Worm (Caenorhabditis elegans) whole organism, L4 larva: Measurements from ENCODE around the gene F38H4.6.
A peak's percentile ranks its signal among the peaks of the same experiment; 100 is the strongest.

Source experiments
- F37D6.2 ChIP-seq: sonication (generic microtip); optimal IDR thresholded peaks from 2 replicates; lab custom pipeline; 2016; ENCODE audit warnings: mild to moderate bottlenecking, missing genetic modification characterization, missing compliant biosample characterization
- T20F7.1 ChIP-seq: fragments of 200-800 bp; sonication (Bioruptor generic); optimal IDR thresholded peaks from 2 replicates; lab custom pipeline; 2018; ENCODE audit warnings: mild to moderate bottlenecking, missing genetic modification characterization, missing compliant biosample characterization
- Y105C5A.15 ChIP-seq: fragments of 200-800 bp; sonication (Bioruptor generic); IDR thresholded peaks from 2 replicates; pipeline ENCODE4 v1.3.6; 2022; ENCODE audit warnings: missing genetic modification characterization, missing compliant biosample characterization
- ZK337.2 ChIP-seq: fragments of 200-800 bp; sonication (Bioruptor generic); IDR thresholded peaks from 2 replicates; pipeline ENCODE4 v1.3.6; 2022; ENCODE audit warnings: missing genetic modification reagents, missing genetic modification characterization, missing compliant biosample characterization
- ZK546.5 ChIP-seq, 2 experiments: sonication (generic microtip); optimal IDR thresholded peaks; 2 replicates each; lab custom pipeline; 2017; ENCODE audit warnings: missing biosample characterization in 2 of 2, missing genetic modification characterization in 2 of 2
- aha-1 ChIP-seq: fragments of 150-350 bp; peaks from one replicate; lab custom pipeline; 2014; ENCODE audit warnings: missing biosample characterization, missing genetic modification characterization
- ceh-20 ChIP-seq: fragments of 200-800 bp; sonication (Bioruptor generic); IDR thresholded peaks from 2 replicates; pipeline ENCODE4 v1.3.6; 2022; ENCODE audit warnings: missing genetic modification reagents, missing genetic modification characterization, missing compliant biosample characterization
- ceh-62 ChIP-seq: sonication (generic microtip); optimal IDR thresholded peaks from 2 replicates; lab custom pipeline; 2017; ENCODE audit warnings: missing biosample characterization, missing genetic modification characterization
- ces-1 ChIP-seq: fragments of 150-350 bp; sonication (generic microtip); optimal IDR thresholded peaks from 4 replicates; lab custom pipeline; 2014; ENCODE audit warnings: missing biosample characterization, missing genetic modification reagents, missing genetic modification characterization
- cey-2 ChIP-seq: sonication (generic microtip); optimal IDR thresholded peaks from 3 replicates; lab custom pipeline; 2017; ENCODE audit warnings: missing genetic modification characterization, mild to moderate bottlenecking, missing compliant biosample characterization, antibody characterized with exemption, borderline replicate concordance; ENCODE audit not compliant: insufficient read depth
- ctbp-1 ChIP-seq: fragments of 200-800 bp; sonication (Bioruptor generic); IDR thresholded peaks from 2 replicates; pipeline ENCODE4 v1.3.6; 2022; ENCODE audit warnings: missing genetic modification reagents, missing genetic modification characterization, missing compliant biosample characterization
- daf-16 ChIP-seq, 3 experiments: sonication (generic microtip); optimal IDR thresholded peaks; 2 replicates each; lab custom pipeline; 2016 to 2017; ENCODE audit warnings: missing genetic modification characterization in 3 of 3, missing genetic modification reagents in 3 of 3, mild to moderate bottlenecking in 2 of 3, missing compliant biosample characterization in 2 of 3, missing biosample characterization in 1 of 3, moderate library complexity in 1 of 3
- daf-8 ChIP-seq: fragments of 200-800 bp; sonication (Bioruptor generic); IDR thresholded peaks from 2 replicates; pipeline ENCODE4 v1.3.6; 2022; ENCODE audit warnings: missing genetic modification characterization, missing compliant biosample characterization
- dmd-6 ChIP-seq: fragments of 200-800 bp; sonication (Bioruptor generic); IDR thresholded peaks from 2 replicates; pipeline ENCODE4 v1.3.6; 2022; ENCODE audit warnings: missing genetic modification reagents, missing genetic modification characterization, missing compliant biosample characterization
- dpl-1 ChIP-seq: fragments of 150-350 bp; optimal IDR thresholded peaks from 2 replicates; lab custom pipeline; 2014; ENCODE audit warnings: missing biosample characterization, missing genetic modification reagents, missing genetic modification characterization
- duxl-1 ChIP-seq: sonication (generic microtip); optimal IDR thresholded peaks from 2 replicates; lab custom pipeline; 2016; ENCODE audit warnings: mild to moderate bottlenecking, missing genetic modification characterization, moderate library complexity, missing compliant biosample characterization; ENCODE audit not compliant: poor library complexity
- dve-1 ChIP-seq: sonication (generic microtip); optimal IDR thresholded peaks from 2 replicates; lab custom pipeline; 2017; ENCODE audit warnings: antibody characterized with exemption, mild to moderate bottlenecking, missing genetic modification characterization, missing compliant biosample characterization; ENCODE audit not compliant: insufficient read depth
- egl-43 ChIP-seq: fragments of 200-800 bp; sonication (Bioruptor generic); IDR thresholded peaks from 2 replicates; pipeline ENCODE4 v1.3.6; 2022; ENCODE audit warnings: missing genetic modification reagents, missing genetic modification characterization, missing compliant biosample characterization
- fkh-10 ChIP-seq: fragments of 150-350 bp; optimal IDR thresholded peaks from 2 replicates; lab custom pipeline; 2014; ENCODE audit warnings: missing biosample characterization, missing genetic modification reagents, missing genetic modification characterization
- hif-1 ChIP-seq, 2 experiments: sonication (generic microtip); optimal IDR thresholded peaks; 2 replicates each; lab custom pipeline; 2016 to 2017; ENCODE audit warnings: missing compliant biosample characterization in 2 of 2, missing genetic modification characterization in 2 of 2, missing genetic modification reagents in 2 of 2, missing genotype in 2 of 2, mild to moderate bottlenecking in 1 of 2
- hlh-11 ChIP-seq: fragments of 200-800 bp; sonication (Bioruptor generic); optimal IDR thresholded peaks from 2 replicates; lab custom pipeline; 2018; ENCODE audit warnings: mild to moderate bottlenecking, missing genetic modification characterization, missing compliant biosample characterization
- hlh-30 ChIP-seq: sonication (generic microtip); optimal IDR thresholded peaks from 2 replicates; lab custom pipeline; 2017; ENCODE audit warnings: antibody characterized with exemption, mild to moderate bottlenecking, missing genetic modification characterization, missing compliant biosample characterization; ENCODE audit not compliant: insufficient read depth
- hmg-1.1 ChIP-seq: fragments of 200-800 bp; sonication (Bioruptor generic); IDR thresholded peaks from 2 replicates; pipeline ENCODE4 v1.3.6; 2022; ENCODE audit warnings: missing genetic modification reagents, missing genetic modification characterization, missing compliant biosample characterization
- lin-15B ChIP-seq: fragments of 150-350 bp; sonication (generic microtip); optimal IDR thresholded peaks from 3 replicates; lab custom pipeline; 2014; ENCODE audit warnings: missing biosample characterization, missing genetic modification characterization
- lin-38 ChIP-seq: fragments of 200-800 bp; sonication (Bioruptor generic); IDR thresholded peaks from 2 replicates; pipeline ENCODE4 v1.3.6; 2022; ENCODE audit warnings: missing genetic modification reagents, missing genetic modification characterization, missing compliant biosample characterization
- lir-3 ChIP-seq: sonication (generic microtip); optimal IDR thresholded peaks from 2 replicates; lab custom pipeline; 2016; ENCODE audit warnings: mild to moderate bottlenecking, missing genetic modification characterization, missing compliant biosample characterization
- lsy-2 ChIP-seq, 2 experiments: fragments of 150-350 bp in 1 of 2; sonication (generic microtip) in 1 of 2; optimal IDR thresholded peaks; 2 replicates each; lab custom pipeline; 2014 to 2017; ENCODE audit warnings: missing biosample characterization in 2 of 2, missing genetic modification characterization in 2 of 2
- mdl-1 ChIP-seq, 2 experiments: fragments of 150-350 bp in 1 of 2; sonication (generic microtip) in 1 of 2; optimal IDR thresholded peaks; 2 replicates each; lab custom pipeline; 2014 to 2017; ENCODE audit warnings: missing biosample characterization in 2 of 2, missing genetic modification characterization in 2 of 2
- mdt-29 ChIP-seq: fragments of 200-800 bp; sonication (Bioruptor generic); IDR thresholded peaks from 2 replicates; pipeline ENCODE4 v1.3.6; 2022; ENCODE audit warnings: missing genetic modification reagents, missing genetic modification characterization, missing compliant biosample characterization
- mep-1 ChIP-seq: fragments of 150-350 bp; sonication (generic microtip); optimal IDR thresholded peaks from 3 replicates; lab custom pipeline; 2014; ENCODE audit warnings: missing biosample characterization, missing genetic modification characterization
- mes-2 ChIP-seq: sonication (generic microtip); optimal IDR thresholded peaks from 2 replicates; lab custom pipeline; 2016; ENCODE audit warnings: missing genotype, mild to moderate bottlenecking, missing genetic modification characterization, missing compliant biosample characterization; ENCODE audit not compliant: poor library complexity, severe bottlenecking
- mxl-3 ChIP-seq: fragments of 200-800 bp; sonication (Bioruptor generic); optimal IDR thresholded peaks from 2 replicates; lab custom pipeline; 2018; ENCODE audit warnings: mild to moderate bottlenecking, missing genetic modification characterization, missing compliant biosample characterization
- nhr-10 ChIP-seq: fragments of 150-350 bp; optimal IDR thresholded peaks from 2 replicates; lab custom pipeline; 2014; ENCODE audit warnings: missing biosample characterization, missing genetic modification characterization
- nhr-102 ChIP-seq: sonication (generic microtip); optimal IDR thresholded peaks from 2 replicates; lab custom pipeline; 2016; ENCODE audit warnings: mild to moderate bottlenecking, missing genetic modification characterization, moderate library complexity, missing compliant biosample characterization
- nhr-11 ChIP-seq: fragments of 150-350 bp; optimal IDR thresholded peaks from 2 replicates; lab custom pipeline; 2014; ENCODE audit warnings: missing biosample characterization, missing genetic modification characterization
- nhr-25 ChIP-seq: sonication (generic microtip); optimal IDR thresholded peaks from 2 replicates; lab custom pipeline; 2017; ENCODE audit warnings: missing genetic modification characterization, mild to moderate bottlenecking, missing compliant biosample characterization, antibody characterized with exemption, moderate library complexity, borderline replicate concordance; ENCODE audit not compliant: insufficient read depth
- nhr-28 ChIP-seq: fragments of 150-350 bp; optimal IDR thresholded peaks from 2 replicates; lab custom pipeline; 2014; ENCODE audit warnings: missing biosample characterization, missing genetic modification characterization
- nhr-48 ChIP-seq: sonication (generic microtip); optimal IDR thresholded peaks from 2 replicates; lab custom pipeline; 2016; ENCODE audit warnings: mild to moderate bottlenecking, missing genetic modification characterization, missing compliant biosample characterization
- nhr-77 ChIP-seq: fragments of 150-350 bp; optimal IDR thresholded peaks from 2 replicates; lab custom pipeline; 2014; ENCODE audit warnings: missing biosample characterization, missing genetic modification characterization
- pha-4 ChIP-seq, 2 experiments: fragments of 150-350 bp in 1 of 2; fragments of 200-800 bp in 1 of 2; sonication (Bioruptor generic) in 1 of 2; IDR thresholded peaks in 1 of 2; optimal IDR thresholded peaks in 1 of 2; 2 replicates each; pipeline versions ENCODE4 v1.3.6 to Lab custom; 2014 to 2022; ENCODE audit warnings: missing genetic modification characterization in 2 of 2, missing genetic modification reagents in 2 of 2, missing biosample characterization in 1 of 2, missing compliant biosample characterization in 1 of 2
- rbr-2 ChIP-seq: sonication (generic microtip); optimal IDR thresholded peaks from 2 replicates; lab custom pipeline; 2016; ENCODE audit warnings: missing genotype, missing genetic modification characterization, missing compliant biosample characterization
- set-16 ChIP-seq: fragments of 200-800 bp; sonication (Bioruptor generic); IDR thresholded peaks from 2 replicates; pipeline ENCODE4 v1.3.6; 2022; ENCODE audit warnings: missing genetic modification reagents, missing genetic modification characterization, missing compliant biosample characterization
- tra-1 ChIP-seq: fragments of 200-800 bp; sonication (Bioruptor generic); IDR thresholded peaks from 2 replicates; pipeline ENCODE4 v1.3.6; 2022; ENCODE audit warnings: missing genetic modification reagents, missing genetic modification characterization, missing compliant biosample characterization
- unc-130 ChIP-seq: sonication (generic microtip); optimal IDR thresholded peaks from 2 replicates; lab custom pipeline; 2016; ENCODE audit warnings: missing genetic modification reagents, missing genetic modification characterization, missing compliant biosample characterization
- unc-62 ChIP-seq, 3 experiments: fragments of 150-350 bp in 1 of 3; sonication (generic microtip); optimal IDR thresholded peaks in 2 of 3; peaks in 1 of 3; 1 replicate in 1 of 3; 2 replicates in 2 of 3; lab custom pipeline; 2014 to 2017; ENCODE audit warnings: missing biosample characterization in 3 of 3, missing genetic modification characterization in 3 of 3, missing genetic modification reagents in 3 of 3, missing genotype in 1 of 3
- zag-1 ChIP-seq: fragments of 150-350 bp; optimal IDR thresholded peaks from 2 replicates; lab custom pipeline; 2014; ENCODE audit warnings: missing biosample characterization, missing genetic modification characterization
- zfp-3 ChIP-seq: fragments of 200-800 bp; sonication (Bioruptor generic); conservative IDR thresholded peaks from 2 replicates; pipeline ENCODE4 v1.3.6; 2022; ENCODE audit warnings: missing genetic modification reagents, missing genetic modification characterization, missing compliant biosample characterization

Gene F38H4.6

ce11 chrIV:11809708-11810114, 38.0 kb downstream of the F38H4.6 start:
- TF ChIP-seq pha-4 (GFP tag; IDR thresholded peaks at IDR 0.05; lab: Robert Waterston, UW) (no peak), pha-4 (tag; optimal IDR thresholded peaks at IDR 0.05; lab: Kevin White, UChicago) (peak; percentile 28), tra-1 (0 out of 2 replicates have a peak, but pooled peaks have one; percentile 4), daf-8 (GFP tag; lab: Robert Waterston, UW) (no peak), nhr-10 (tag; lab: Kevin White, UChicago) (no peak), hlh-30 (tag; lab: Kevin White, UChicago) (peak; percentile 69), set-16 (GFP tag; lab: Robert Waterston, UW) (peak; percentile 52; the same call in 1 of the 2 replicates), dpl-1 (GFP tag; lab: Kevin White, UChicago) (peak; percentile 60), mdl-1 (tag; optimal IDR thresholded peaks at IDR 0.05; lab: Kevin White, UChicago) (peak; percentile 57 to 82), unc-130 (GFP tag; lab: Kevin White, UChicago) (no peak), ZK337.2 (GFP tag; lab: Robert Waterston, UW) (no peak), T20F7.1 (GFP tag; lab: Kevin White, UChicago) (peak; percentile 21), aha-1 (tag; lab: Kevin White, UChicago) (peak; percentile 99), mdt-29 (no peak), ceh-20 (GFP tag; lab: Robert Waterston, UW) (peak; percentile 73; the same call in 1 of the 2 replicates), ZK546.5 (tag; optimal IDR thresholded peaks at IDR 0.05; lab: Kevin White, UChicago) (no peak), rbr-2 (peak; percentile 81), hlh-11 (tag; lab: Kevin White, UChicago) (peak; percentile 85), nhr-77 (tag; lab: Kevin White, UChicago) (peak; percentile 58), F37D6.2 (tag; lab: Kevin White, UChicago) (peak; percentile 69), lsy-2 (tag; optimal IDR thresholded peaks at IDR 0.05; lab: Kevin White, UChicago) (peak; percentile 52 to 85), dmd-6 (GFP tag; lab: Robert Waterston, UW) (peak; percentile 68), ctbp-1 (GFP tag; lab: Robert Waterston, UW) (peak; percentile 70; the same call in 1 of the 2 replicates), lin-15B (tag; lab: Kevin White, UChicago) (no peak), hmg-1.1 (GFP tag; lab: Robert Waterston, UW) (peak; percentile 81; the same call in 1 of the 2 replicates), hif-1 (tag; optimal IDR thresholded peaks at IDR 0.05; lab: Kevin White, UChicago) (peak in 1 of 2 experiments; percentile 65), mep-1 (peak; percentile 87), duxl-1 (tag; lab: Kevin White, UChicago) (no peak), daf-16 (GFP tag; optimal IDR thresholded peaks at IDR 0.05; lab: Kevin White, UChicago) (peak in 1 of 2 experiments; percentile 10), daf-16 (tag; optimal IDR thresholded peaks at IDR 0.05; lab: Kevin White, UChicago) (peak; percentile 35), lin-38 (GFP tag; lab: Robert Waterston, UW) (no peak), cey-2 (tag; lab: Kevin White, UChicago) (peak; percentile 45), nhr-25 (peak; percentile 2), fkh-10 (GFP tag; lab: Kevin White, UChicago) (peak; percentile 90), dve-1 (tag; lab: Kevin White, UChicago) (peak; percentile 89), zfp-3 (GFP tag; lab: Robert Waterston, UW) (no peak), nhr-102 (tag; lab: Kevin White, UChicago) (no peak), nhr-28 (tag; lab: Kevin White, UChicago) (peak; percentile 88), nhr-11 (tag; lab: Kevin White, UChicago) (peak; percentile 83), zag-1 (tag; lab: Kevin White, UChicago) (peak; percentile 58), mes-2 (tag; lab: Kevin White, UChicago) (no peak), egl-43 (GFP tag; lab: Robert Waterston, UW) (peak; percentile 75; the same call in 1 of the 2 replicates), mxl-3 (GFP tag; lab: Kevin White, UChicago) (peak; percentile 34), nhr-48 (tag; lab: Kevin White, UChicago) (peak; percentile 51), Y105C5A.15 (no peak), ceh-62 (tag; lab: Kevin White, UChicago) (no peak), ces-1 (GFP tag; lab: Kevin White, UChicago) (no peak), lir-3 (tag; lab: Kevin White, UChicago) (no peak), unc-62 (GFP tag; optimal IDR thresholded peaks at IDR 0.05 in 1 of 2; lab: Kevin White, UChicago) (peak in 1 of 2 experiments; percentile 94), unc-62 (tag; optimal IDR thresholded peaks at IDR 0.05; lab: Kevin White, UChicago) (no peak)
